Fruit fly (Drosophila melanogaster): ENCODE measurements around the gene Nt5a.
A peak's percentile ranks its signal among the peaks of the same experiment; 100 is the strongest.

Nt5a gene

DNA sequence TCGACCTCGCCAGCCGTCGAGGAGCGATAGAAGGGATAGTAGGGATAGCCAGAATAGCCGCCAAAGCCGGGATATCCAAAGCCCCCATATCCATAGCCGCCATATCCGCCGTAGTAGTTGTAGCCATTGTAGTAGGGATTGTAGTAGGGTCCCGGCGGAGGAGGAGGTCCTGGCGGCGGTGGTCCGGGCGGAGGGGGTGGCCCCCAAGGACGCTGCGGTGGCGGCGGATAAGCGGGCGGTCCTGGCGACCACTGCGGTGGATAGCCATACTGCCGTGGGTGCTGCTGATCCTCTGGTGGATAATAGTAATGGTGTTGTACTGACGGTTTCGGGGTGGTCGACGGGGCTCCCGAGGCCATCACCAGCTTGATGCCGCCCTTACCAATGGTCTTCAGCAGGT is 14.9 kb upstream of the Nt5a start:
- TF ChIP-seq CG11398 (GFP tag; optimal IDR thresholded peaks at IDR 0.05): no peak
- 0 out of 2 replicates have a peak, but pooled peaks have one; percentile 21 for TF ChIP-seq CG6689 (GFP tag; IDR thresholded peaks at IDR 0.05)
- TF ChIP-seq Hr39 (optimal IDR thresholded peaks at IDR 0.05): peak; percentile 65

dm6 chr3L:1320931-1321556 is 13.8 kb upstream of the Nt5a start:
- no peak for TF ChIP-seq CG32532 (GFP tag; IDR thresholded peaks at IDR 0.05)
- no peak for TF ChIP-seq nerfin-2 (GFP tag; IDR thresholded peaks at IDR 0.05; ENCODE audit: partially characterized antibody)
- TF ChIP-seq CG2889 (GFP tag; IDR thresholded peaks at IDR 0.05): no peak
- TF ChIP-seq CG7745 (tag; optimal IDR thresholded peaks at IDR 0.05): no peak
- no peak for TF ChIP-seq CG12104 (GFP tag; optimal IDR thresholded peaks at IDR 0.05)
- TF ChIP-seq pita (GFP tag; optimal IDR thresholded peaks at IDR 0.05): no peak
- TF ChIP-seq CG17568 (GFP tag; optimal IDR thresholded peaks at IDR 0.05): no peak
- no peak for TF ChIP-seq ci (GFP tag; IDR thresholded peaks at IDR 0.05)
- TF ChIP-seq lbe (GFP tag; optimal IDR thresholded peaks at IDR 0.05): peak; percentile 58
- TF ChIP-seq Optix (GFP tag; IDR thresholded peaks at IDR 0.05): no peak
- TF ChIP-seq CG30431 (GFP tag; optimal IDR thresholded peaks at IDR 0.05): no peak
- no peak for TF ChIP-seq D (optimal IDR thresholded peaks at IDR 0.05)
- TF ChIP-seq D (GFP tag; optimal IDR thresholded peaks at IDR 0.05): no peak
- TF ChIP-seq gro (GFP tag; optimal IDR thresholded peaks at IDR 0.05): no peak
- TF ChIP-seq nom (GFP tag; optimal IDR thresholded peaks at IDR 0.05): peak; percentile 36
- TF ChIP-seq CG14014 (GFP tag; IDR thresholded peaks at IDR 0.05): no peak
- TF ChIP-seq bsh (GFP tag; optimal IDR thresholded peaks at IDR 0.05): no peak
- TF ChIP-seq CG10366 (GFP tag; IDR thresholded peaks at IDR 0.05): no peak
- no peak for TF ChIP-seq ken (GFP tag; IDR thresholded peaks at IDR 0.05)
- TF ChIP-seq CG1529 (GFP tag; optimal IDR thresholded peaks at IDR 0.05): no peak
- TF ChIP-seq CG8765 (GFP tag; IDR thresholded peaks at IDR 0.05): no peak
- no peak for TF ChIP-seq CG3995 (GFP tag; optimal IDR thresholded peaks at IDR 0.05)
- TF ChIP-seq Mrtf (GFP tag; IDR thresholded peaks at IDR 0.05): no peak
- no peak for TF ChIP-seq Lim3 (GFP tag; IDR thresholded peaks at IDR 0.05)
- no peak for TF ChIP-seq CG4328 (GFP tag; optimal IDR thresholded peaks at IDR 0.05)
- TF ChIP-seq D19A (tag; optimal IDR thresholded peaks at IDR 0.05): no peak
- TF ChIP-seq salm (tag; optimal IDR thresholded peaks at IDR 0.05): no peak
- TF ChIP-seq corto (GFP tag; optimal IDR thresholded peaks at IDR 0.05): peak; percentile 1
- 0 out of 2 replicates have a peak, but pooled peaks have one; percentile 0 for TF ChIP-seq HLH3B (GFP tag; IDR thresholded peaks at IDR 0.05)
- no peak for TF ChIP-seq Meics (GFP tag; optimal IDR thresholded peaks at IDR 0.05)
- TF ChIP-seq CG2116 (GFP tag; optimal IDR thresholded peaks at IDR 0.05): no peak
- TF ChIP-seq sens (GFP tag): peak; percentile 11
- TF ChIP-seq tll (GFP tag; optimal IDR thresholded peaks at IDR 0.05): no peak
- 0 out of 2 replicates have a peak, but pooled peaks have one; percentile 4 for TF ChIP-seq CG31441 (GFP tag; IDR thresholded peaks at IDR 0.05)
- TF ChIP-seq crp (GFP tag; optimal IDR thresholded peaks at IDR 0.05): no peak
- no peak for TF ChIP-seq CG13296 (GFP tag; optimal IDR thresholded peaks at IDR 0.05)
- TF ChIP-seq rib (GFP tag; IDR thresholded peaks at IDR 0.05): 0 out of 2 replicates have a peak, but pooled peaks have one; percentile 49
